Fruit fly (Drosophila melanogaster): Measurements from ENCODE around the gene CG7872.
A peak's percentile ranks its signal among the peaks of the same experiment; 100 is the strongest.

Gene CG7872

DNA sequence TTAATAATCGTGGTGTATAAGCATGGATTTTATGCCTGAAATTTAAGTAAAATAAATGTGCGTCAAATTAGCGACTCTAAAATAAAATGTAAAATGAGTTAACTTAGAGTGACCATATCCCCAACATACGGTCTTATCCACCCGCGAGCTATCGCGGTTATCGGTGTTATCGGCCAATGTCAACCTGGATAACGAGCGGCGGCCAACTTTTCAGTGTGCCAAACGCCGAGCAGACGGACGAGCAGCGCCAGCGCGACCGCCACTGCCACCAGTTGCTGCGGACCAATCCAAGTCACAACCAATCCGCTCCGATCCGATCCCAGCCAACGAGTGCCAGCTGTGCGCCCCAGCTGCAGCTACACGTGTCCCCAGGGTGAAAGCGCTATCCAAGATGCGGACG is at the start of gene CG7872, which contains the start of gene cerv (continued):
- TF ChIP-seq CG8281 (tag; optimal IDR thresholded peaks at IDR 0.05): no peak
- TF ChIP-seq otp (GFP tag; IDR thresholded peaks at IDR 0.05): no peak
- TF ChIP-seq nerfin-1 (tag; optimal IDR thresholded peaks at IDR 0.05): no peak
- TF ChIP-seq fru (optimal IDR thresholded peaks at IDR 0.05): no peak
- TF ChIP-seq Lim3 (GFP tag; IDR thresholded peaks at IDR 0.05): no peak
- TF ChIP-seq kah (GFP tag; optimal IDR thresholded peaks at IDR 0.05): peak; percentile 31
- no peak for TF ChIP-seq CG9727 (GFP tag; optimal IDR thresholded peaks at IDR 0.05)
- TF ChIP-seq Vsx1 (GFP tag; optimal IDR thresholded peaks at IDR 0.05): no peak
- TF ChIP-seq z (GFP tag; IDR thresholded peaks at IDR 0.05): no peak
- no peak for TF ChIP-seq CG15073 (GFP tag; optimal IDR thresholded peaks at IDR 0.05)
- no peak for TF ChIP-seq HHEX (GFP tag; optimal IDR thresholded peaks at IDR 0.05)
- no peak for TF ChIP-seq usp (GFP tag; optimal IDR thresholded peaks at IDR 0.05)
- no peak for TF ChIP-seq run (tag; optimal IDR thresholded peaks at IDR 0.05)
- no peak for TF ChIP-seq CG7987 (GFP tag; optimal IDR thresholded peaks at IDR 0.05)
- no peak for TF ChIP-seq CG2875 (GFP tag; optimal IDR thresholded peaks at IDR 0.05)
- no peak for TF ChIP-seq Mes4 (GFP tag; optimal IDR thresholded peaks at IDR 0.05)
- TF ChIP-seq CG17912 (GFP tag; optimal IDR thresholded peaks at IDR 0.05): no peak
- TF ChIP-seq CG12219 (GFP tag; optimal IDR thresholded peaks at IDR 0.05): no peak
- TF ChIP-seq CkIIα-i1 (GFP tag; IDR thresholded peaks at IDR 0.05): no peak
- no peak for TF ChIP-seq Atf-2 (GFP tag; optimal IDR thresholded peaks at IDR 0.05)
- TF ChIP-seq org-1 (GFP tag; optimal IDR thresholded peaks at IDR 0.05): no peak
- TF ChIP-seq sd (tag; optimal IDR thresholded peaks at IDR 0.05): no peak
- no peak for TF ChIP-seq dan (GFP tag; IDR thresholded peaks at IDR 0.05)
- TF ChIP-seq CG3847 (GFP tag; IDR thresholded peaks at IDR 0.05): peak; percentile 29; the same call in 1 of the 2 replicates
- TF ChIP-seq TFAM (GFP tag; optimal IDR thresholded peaks at IDR 0.05): no peak
- TF ChIP-seq ERR (GFP tag; optimal IDR thresholded peaks at IDR 0.05): no peak
- TF ChIP-seq D (optimal IDR thresholded peaks at IDR 0.05): no peak
- TF ChIP-seq D (GFP tag; optimal IDR thresholded peaks at IDR 0.05): no peak
- no peak for TF ChIP-seq CG1647 (GFP tag; optimal IDR thresholded peaks at IDR 0.05)
- peak; percentile 66 for TF ChIP-seq sna (GFP tag; IDR thresholded peaks at IDR 0.05; ENCODE audit: partially characterized antibody)
- TF ChIP-seq zen (tag; optimal IDR thresholded peaks at IDR 0.05): no peak
- peak; percentile 61 for TF ChIP-seq knrl (GFP tag; IDR thresholded peaks at IDR 0.05; ENCODE audit: partially characterized antibody)
- peak; percentile 21 for TF ChIP-seq CG17186 (GFP tag; optimal IDR thresholded peaks at IDR 0.05)
- no peak for TF ChIP-seq D19A (tag; optimal IDR thresholded peaks at IDR 0.05)
- no peak for TF ChIP-seq Meics (GFP tag; optimal IDR thresholded peaks at IDR 0.05)
- no peak for TF ChIP-seq Xbp1 (GFP tag; optimal IDR thresholded peaks at IDR 0.05)
- TF ChIP-seq CG11723 (GFP tag; optimal IDR thresholded peaks at IDR 0.05): no peak
- TF ChIP-seq CG43689 (GFP tag; IDR thresholded peaks at IDR 0.05): no peak
- TF ChIP-seq p53 (GFP tag; optimal IDR thresholded peaks at IDR 0.05): no peak
- peak; percentile 58 for TF ChIP-seq CG3995 (GFP tag; optimal IDR thresholded peaks at IDR 0.05)
- TF ChIP-seq tx (GFP tag; optimal IDR thresholded peaks at IDR 0.05): no peak
- no peak for TF ChIP-seq CG3726 (GFP tag; IDR thresholded peaks at IDR 0.05)
- no peak for TF ChIP-seq Abd-B (GFP tag; optimal IDR thresholded peaks at IDR 0.05)
- TF ChIP-seq CG4730 (GFP tag; IDR thresholded peaks at IDR 0.05): no peak
- TF ChIP-seq CG18476 (GFP tag; optimal IDR thresholded peaks at IDR 0.05): no peak
- no peak for TF ChIP-seq CG2199 (GFP tag; IDR thresholded peaks at IDR 0.05)
- no peak for TF ChIP-seq Hmr (GFP tag; optimal IDR thresholded peaks at IDR 0.05)
- no peak for TF ChIP-seq CG16779 (GFP tag; IDR thresholded peaks at IDR 0.05)
- no peak for TF ChIP-seq sens-2 (GFP tag; IDR thresholded peaks at IDR 0.05)
- no peak for TF ChIP-seq stc (GFP tag; IDR thresholded peaks at IDR 0.05)
- TF ChIP-seq peb (GFP tag; IDR thresholded peaks at IDR 0.05): no peak
- no peak for TF ChIP-seq so (GFP tag; IDR thresholded peaks at IDR 0.05)
- TF ChIP-seq CG10462 (GFP tag; optimal IDR thresholded peaks at IDR 0.05): no peak
- TF ChIP-seq hth (optimal IDR thresholded peaks at IDR 0.05): no peak

Data from whole organism, embryonic.